Worm (Caenorhabditis elegans): ENCODE results near the gene dct-19.

ce11 chrIV:12977650-12978049 is 34.9 kb downstream of the dct-19 start:
- TF ChIP-seq pag-3 (tag; optimal IDR thresholded peaks at IDR 0.05; ENCODE audit: borderline replicate concordance) (no peak), sdc-2 (tag; optimal IDR thresholded peaks at IDR 0.05) (no peak), hlh-8 (tag; optimal IDR thresholded peaks at IDR 0.05) (no peak), nfya-1 (tag; optimal IDR thresholded peaks at IDR 0.05) (no peak), hlh-6 (tag; optimal IDR thresholded peaks at IDR 0.05) (no peak), ceh-9 (tag; optimal IDR thresholded peaks at IDR 0.05) (no peak), ceh-45 (GFP tag; IDR thresholded peaks at IDR 0.05) (no peak)

Data from whole organism, late embryonic.